Fruit fly (Drosophila melanogaster) whole organism, embryonic: ENCODE data around the gene CG3348.

Experiments used
- Aef1 ChIP-seq: fragments of 200-800 bp; sonication (Bioruptor generic); IDR thresholded peaks from 3 replicates; pipeline ENCODE4 v1.3.6; 2022; ENCODE audit warnings: missing biosample characterization, missing genetic modification characterization
- Asciz ChIP-seq: fragments of 200-800 bp; sonication (Bioruptor generic); optimal IDR thresholded peaks from 2 replicates; lab custom pipeline; 2017; ENCODE audit warnings: missing biosample characterization, mild to moderate bottlenecking, missing genetic modification characterization, missing genetic modification reagents
- BEAF-32 ChIP-seq: fragments of 200-800 bp; sonication (Bioruptor generic); optimal IDR thresholded peaks from 3 replicates; lab custom pipeline; 2017; ENCODE audit warnings: missing biosample characterization, missing genetic modification characterization, mild to moderate bottlenecking, moderate library complexity, missing genetic modification reagents
- CG10274 ChIP-seq: fragments of 200-800 bp; sonication (Bioruptor generic); optimal IDR thresholded peaks from 3 replicates; lab custom pipeline; 2017; ENCODE audit warnings: missing biosample characterization, mild to moderate bottlenecking, missing genetic modification characterization
- CG11398 ChIP-seq: fragments of 200-800 bp; sonication (Bioruptor generic); optimal IDR thresholded peaks from 2 replicates; lab custom pipeline; 2016; ENCODE audit warnings: missing biosample characterization, missing genetic modification characterization
- CG12236 ChIP-seq: fragments of 200-800 bp; sonication (Bioruptor generic); optimal IDR thresholded peaks from 2 replicates; lab custom pipeline; 2016; ENCODE audit warnings: missing biosample characterization, missing genetic modification characterization
- CG14014 ChIP-seq: fragments of 200-800 bp; sonication (Bioruptor generic); IDR thresholded peaks from 2 replicates; pipeline ENCODE4 v1.3.6; 2022; ENCODE audit warnings: missing biosample characterization, missing genetic modification characterization
- CG14667 ChIP-seq: fragments of 200-800 bp; sonication (Bioruptor generic); IDR thresholded peaks from 2 replicates; pipeline ENCODE4 v1.3.6; 2022; ENCODE audit warnings: missing biosample characterization, missing genetic modification characterization
- CG14965 ChIP-seq: fragments of 200-800 bp; sonication (Bioruptor generic); optimal IDR thresholded peaks from 2 replicates; lab custom pipeline; 2016; ENCODE audit warnings: missing biosample characterization, missing genetic modification characterization, borderline replicate concordance
- CG15514 ChIP-seq: fragments of 200-800 bp; sonication (Bioruptor generic); optimal IDR thresholded peaks from 3 replicates; lab custom pipeline; 2017; ENCODE audit warnings: missing biosample characterization, missing genetic modification characterization, mild to moderate bottlenecking, moderate library complexity, missing genetic modification reagents
- CG16815 ChIP-seq: fragments of 200-800 bp; sonication (Bioruptor generic); optimal IDR thresholded peaks from 3 replicates; lab custom pipeline; 2017; ENCODE audit warnings: missing biosample characterization, mild to moderate bottlenecking, missing genetic modification characterization
- CG17328 ChIP-seq: fragments of 200-800 bp; sonication (Bioruptor generic); IDR thresholded peaks from 2 replicates; pipeline ENCODE4 v1.3.6; 2022; ENCODE audit warnings: missing biosample characterization, missing genetic modification characterization
- CG17385 ChIP-seq: fragments of 200-800 bp; sonication (Bioruptor generic); optimal IDR thresholded peaks from 3 replicates; lab custom pipeline; 2018; ENCODE audit warnings: missing biosample characterization, mild to moderate bottlenecking, missing genetic modification characterization
- CG30020 ChIP-seq: fragments of 200-800 bp; optimal IDR thresholded peaks from 2 replicates; lab custom pipeline; 2019; ENCODE audit warnings: missing biosample characterization, mild to moderate bottlenecking, missing genetic modification characterization, moderate library complexity
- CG3065 ChIP-seq: fragments of 200-800 bp; sonication (Bioruptor generic); optimal IDR thresholded peaks from 2 replicates; lab custom pipeline; 2016; ENCODE audit warnings: missing biosample characterization, missing genetic modification characterization
- CG31441 ChIP-seq: fragments of 200-800 bp; sonication (Bioruptor generic); IDR thresholded peaks from 2 replicates; pipeline ENCODE4 v1.3.6; 2022; ENCODE audit warnings: missing biosample characterization, missing genetic modification characterization
- CG3995 ChIP-seq: fragments of 200-800 bp; sonication (Bioruptor generic); optimal IDR thresholded peaks from 3 replicates; lab custom pipeline; 2016; ENCODE audit warnings: missing biosample characterization, missing genetic modification characterization
- CG4360 ChIP-seq: fragments of 200-800 bp; sonication (Bioruptor generic); IDR thresholded peaks from 2 replicates; pipeline ENCODE4 v1.3.6; 2022; ENCODE audit warnings: missing biosample characterization, missing genetic modification characterization
- CG6791 ChIP-seq: fragments of 200-800 bp; sonication (Bioruptor generic); IDR thresholded peaks from 3 replicates; pipeline ENCODE4 v1.3.6; 2022; ENCODE audit warnings: missing biosample characterization, missing genetic modification characterization; ENCODE audit not compliant: partially characterized antibody
- CG7987 ChIP-seq: fragments of 200-800 bp; sonication (Bioruptor generic); optimal IDR thresholded peaks from 2 replicates; lab custom pipeline; 2018; ENCODE audit warnings: missing biosample characterization, mild to moderate bottlenecking, missing genetic modification characterization, moderate library complexity
- CG8765 ChIP-seq: fragments of 200-800 bp; sonication (Bioruptor generic); IDR thresholded peaks from 2 replicates; pipeline ENCODE4 v1.3.6; 2022; ENCODE audit warnings: missing biosample characterization, missing genetic modification characterization
- Doc3 ChIP-seq: fragments of 200-800 bp; sonication (Bioruptor generic); IDR thresholded peaks from 3 replicates; pipeline ENCODE4 v1.3.6; 2022; ENCODE audit warnings: missing biosample characterization, missing genetic modification characterization; ENCODE audit not compliant: partially characterized antibody
- GATAe ChIP-seq: fragments of 200-800 bp; sonication (Bioruptor generic); conservative IDR thresholded peaks from 2 replicates; pipeline ENCODE4 v1.3.6; 2022; ENCODE audit warnings: missing biosample characterization, missing genetic modification characterization
- Hr3 ChIP-seq: fragments of 200-800 bp; sonication (Bioruptor generic); optimal IDR thresholded peaks from 3 replicates; lab custom pipeline; 2016; ENCODE audit warnings: missing biosample characterization, missing genetic modification characterization
- Lim3 ChIP-seq: fragments of 200-800 bp; sonication (Bioruptor generic); IDR thresholded peaks from 2 replicates; pipeline ENCODE4 v1.3.6; 2022; ENCODE audit warnings: missing biosample characterization, missing genetic modification characterization
- MBD-R2 ChIP-seq: fragments of 200-800 bp; sonication (Bioruptor generic); IDR thresholded peaks from 2 replicates; pipeline ENCODE4 v1.3.6; 2022; ENCODE audit warnings: missing biosample characterization, missing genetic modification characterization
- Mes4 ChIP-seq: fragments of 200-800 bp; sonication (Bioruptor generic); optimal IDR thresholded peaks from 2 replicates; lab custom pipeline; 2016; ENCODE audit warnings: missing biosample characterization, missing genetic modification characterization
- Opbp ChIP-seq: fragments of 200-800 bp; sonication (Bioruptor generic); IDR thresholded peaks from 3 replicates; pipeline ENCODE4 v1.3.6; 2022; ENCODE audit warnings: missing biosample characterization, missing genetic modification characterization; ENCODE audit not compliant: partially characterized antibody
- Spps ChIP-seq: fragments of 200-800 bp; sonication (Bioruptor generic); optimal IDR thresholded peaks from 2 replicates; lab custom pipeline; 2018; ENCODE audit warnings: missing biosample characterization, mild to moderate bottlenecking, missing genetic modification characterization
- Xbp1 ChIP-seq: fragments of 200-800 bp; sonication (Bioruptor generic); optimal IDR thresholded peaks from 3 replicates; lab custom pipeline; 2016; ENCODE audit warnings: missing biosample characterization, mild to moderate bottlenecking, missing genetic modification characterization
- ap ChIP-seq: fragments of 200-800 bp; sonication (Bioruptor generic); IDR thresholded peaks from 2 replicates; pipeline ENCODE4 v1.3.6; 2022; ENCODE audit warnings: missing biosample characterization, missing genetic modification characterization
- bsh ChIP-seq, 2 experiments: fragments of 200-800 bp; sonication (Bioruptor generic); optimal IDR thresholded peaks; 2 replicates each; lab custom pipeline; 2017 to 2018; ENCODE audit warnings: mild to moderate bottlenecking in 2 of 2, missing biosample characterization in 2 of 2, missing genetic modification characterization in 2 of 2, moderate library complexity in 1 of 2
- cato ChIP-seq: fragments of 200-800 bp; sonication (Bioruptor generic); optimal IDR thresholded peaks from 2 replicates; lab custom pipeline; 2016; ENCODE audit warnings: missing biosample characterization, missing genetic modification characterization, borderline replicate concordance
- chm ChIP-seq: fragments of 200-800 bp; sonication (Bioruptor generic); IDR thresholded peaks from 2 replicates; pipeline ENCODE4 v1.3.6; 2022; ENCODE audit warnings: missing biosample characterization, missing genetic modification characterization
- corto ChIP-seq: fragments of 200-800 bp; sonication (Bioruptor generic); optimal IDR thresholded peaks from 2 replicates; lab custom pipeline; 2016; ENCODE audit warnings: missing biosample characterization, mild to moderate bottlenecking, missing genetic modification characterization, moderate library complexity
- crc ChIP-seq: fragments of 200-800 bp; sonication (Bioruptor generic); optimal IDR thresholded peaks from 2 replicates; lab custom pipeline; 2016; ENCODE audit warnings: missing biosample characterization, missing genetic modification characterization
- eyg ChIP-seq: fragments of 200-800 bp; sonication (Bioruptor generic); optimal IDR thresholded peaks from 3 replicates; lab custom pipeline; 2016; ENCODE audit warnings: missing biosample characterization, missing genetic modification characterization
- gcm ChIP-seq: fragments of 200-800 bp; sonication (Bioruptor generic); optimal IDR thresholded peaks from 2 replicates; lab custom pipeline; 2019; ENCODE audit warnings: missing biosample characterization, mild to moderate bottlenecking, missing genetic modification characterization, moderate library complexity
- ken ChIP-seq: fragments of 200-800 bp; sonication (Bioruptor generic); IDR thresholded peaks from 3 replicates; pipeline ENCODE4 v1.3.6; 2022; ENCODE audit warnings: missing biosample characterization, missing genetic modification characterization
- lilli ChIP-seq: fragments of 200-800 bp; sonication (Bioruptor generic); optimal IDR thresholded peaks from 3 replicates; lab custom pipeline; 2016; ENCODE audit warnings: missing biosample characterization, missing genetic modification characterization
- lmd ChIP-seq: fragments of 200-800 bp; sonication (Bioruptor generic); IDR thresholded peaks from 2 replicates; pipeline ENCODE4 v1.3.6; 2022; ENCODE audit warnings: missing biosample characterization, missing genetic modification characterization
- run ChIP-seq: fragments of 200-800 bp; sonication (Bioruptor generic); optimal IDR thresholded peaks from 3 replicates; lab custom pipeline; 2018; ENCODE audit warnings: missing biosample characterization, mild to moderate bottlenecking, missing genetic modification characterization
- sens ChIP-seq: fragments of 200-800 bp; sonication (Bioruptor generic); peaks from one replicate; lab custom pipeline; 2016; ENCODE audit warnings: missing biosample characterization, missing genetic modification characterization
- shn ChIP-seq: fragments of 200-800 bp; sonication (Bioruptor generic); optimal IDR thresholded peaks from 3 replicates; lab custom pipeline; 2016; ENCODE audit warnings: missing biosample characterization, missing genetic modification characterization
- stc ChIP-seq: fragments of 200-800 bp; sonication (Bioruptor generic); IDR thresholded peaks from 2 replicates; pipeline ENCODE4 v1.3.6; 2022; ENCODE audit warnings: missing biosample characterization, missing genetic modification characterization
- toy ChIP-seq: fragments of 200-800 bp; sonication (Bioruptor generic); IDR thresholded peaks from 2 replicates; pipeline ENCODE4 v1.3.6; 2022; ENCODE audit warnings: missing biosample characterization, missing genetic modification characterization
- vfl ChIP-seq: fragments of 200-800 bp; sonication (Bioruptor generic); optimal IDR thresholded peaks from 2 replicates; lab custom pipeline; 2016; ENCODE audit warnings: missing biosample characterization, missing genetic modification characterization
- zfh1 ChIP-seq: fragments of 200-800 bp; sonication (Bioruptor generic); IDR thresholded peaks from 3 replicates; pipeline ENCODE4 v1.3.6; 2022; ENCODE audit warnings: missing biosample characterization, missing genetic modification characterization

CG3348 gene

DNA sequence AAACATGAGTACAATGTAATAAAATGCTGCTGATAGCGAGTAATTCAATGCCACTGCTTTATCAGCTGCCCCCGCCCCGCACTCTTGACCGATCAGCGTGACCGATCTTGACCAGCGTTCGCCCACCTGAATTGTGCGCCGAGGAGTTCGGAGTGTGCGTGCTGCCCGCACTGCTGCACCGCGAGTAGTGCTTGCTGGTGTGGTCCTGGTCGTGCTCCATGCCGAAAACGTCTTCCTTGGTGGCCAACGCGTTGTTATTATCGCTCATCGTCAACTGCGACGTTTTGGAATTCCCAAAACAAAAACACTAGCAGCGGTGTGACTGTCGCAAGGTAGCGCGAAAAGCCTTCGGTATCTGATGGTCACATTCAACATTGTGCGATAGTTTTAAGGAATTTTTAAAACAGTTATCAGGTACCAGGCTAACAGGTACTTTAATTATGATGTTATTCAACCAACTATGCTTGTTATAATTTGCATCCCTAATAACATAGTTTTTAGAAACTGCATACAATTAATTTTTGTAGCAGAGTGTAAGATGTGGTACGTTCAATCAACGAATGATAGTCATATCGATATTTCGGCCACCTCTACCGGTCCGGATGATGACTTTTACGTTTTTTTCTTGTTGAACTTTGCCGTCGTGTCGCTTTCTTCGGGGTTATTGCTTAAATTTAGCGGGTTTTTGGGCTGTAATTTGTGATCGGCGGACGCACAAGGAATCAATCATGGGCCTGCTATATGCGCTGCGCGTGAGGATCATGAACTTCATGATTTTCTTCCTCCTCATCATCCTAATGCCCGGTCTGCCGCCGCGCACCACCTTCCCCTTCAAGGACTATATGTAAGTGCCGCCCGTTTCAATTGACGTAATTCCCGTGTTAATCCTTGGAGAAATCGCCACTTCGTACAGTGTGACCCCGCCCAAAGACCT lies 3.5 kb downstream of the CG3348 start, which contains the start of the genes bigmax and Hmu (continued):
- TF ChIP-seq GATAe (GFP tag; lab: Robert Waterston, UW) (peak; percentile 77), ap (GFP tag; lab: Robert Waterston, UW) (peak; percentile 72), sens (GFP tag; lab: Kevin White, UChicago) (peak; percentile 94), CG15514 (GFP tag; lab: Kevin White, UChicago) (peak; percentile 87), corto (GFP tag; lab: Kevin White, UChicago) (no peak), CG30020 (tag; lab: Kevin White, UChicago) (peak; percentile 70), CG3995 (GFP tag; lab: Kevin White, UChicago) (peak; percentile 46), CG16815 (GFP tag; lab: Kevin White, UChicago) (peak; percentile 47), Xbp1 (GFP tag; lab: Kevin White, UChicago) (peak; percentile 92), CG14014 (GFP tag; lab: Robert Waterston, UW) (peak; percentile 77), toy (GFP tag; lab: Robert Waterston, UW) (peak; percentile 52; the same call in 1 of the 2 replicates), run (peak; percentile 14), Hr3 (peak; percentile 84), CG12236 (peak; percentile 64), Aef1 (GFP tag; lab: Robert Waterston, UW) (peak; percentile 80), vfl (GFP tag; lab: Kevin White, UChicago) (peak; percentile 90), zfh1 (GFP tag; lab: Robert Waterston, UW) (peak; percentile 81), eyg (GFP tag; lab: Kevin White, UChicago) (peak; percentile 81), lilli (peak; percentile 94), ken (peak; percentile 85), BEAF-32 (GFP tag; lab: Kevin White, UChicago) (peak; percentile 99), CG31441 (peak; percentile 67), Doc3 (GFP tag; lab: Robert Waterston, UW) (peak; percentile 95), CG6791 (GFP tag; lab: Robert Waterston, UW) (peak; percentile 84; the same call in 2 of the 3 replicates), CG7987 (peak; percentile 91), bsh (GFP tag; optimal IDR thresholded peaks at IDR 0.05; lab: Kevin White, UChicago) (peak; percentile 26 to 78), chm (GFP tag; lab: Robert Waterston, UW) (peak; percentile 81), CG8765 (GFP tag; lab: Robert Waterston, UW) (peak; percentile 65), MBD-R2 (GFP tag; lab: Robert Waterston, UW) (peak; percentile 88; the same call in 1 of the 2 replicates), stc (GFP tag; lab: Robert Waterston, UW) (peak; percentile 78), CG11398 (peak; percentile 31), CG14667 (GFP tag; lab: Robert Waterston, UW) (peak; percentile 62; the same call in 1 of the 2 replicates), CG4360 (GFP tag; lab: Robert Waterston, UW) (no peak), Spps (peak; percentile 59), shn (GFP tag; lab: Kevin White, UChicago) (peak; percentile 83), lmd (peak; percentile 85), crc (GFP tag; lab: Kevin White, UChicago) (peak; percentile 88), CG17328 (GFP tag; lab: Robert Waterston, UW) (peak; percentile 82), CG17385 (GFP tag; lab: Kevin White, UChicago) (peak; percentile 63), CG3065 (peak; percentile 20), Mes4 (peak; percentile 66), Asciz (peak; percentile 36), Opbp (GFP tag; lab: Robert Waterston, UW) (peak; percentile 86), Lim3 (GFP tag; lab: Robert Waterston, UW) (peak; percentile 21; the same call in 1 of the 2 replicates), cato (peak; percentile 4), CG14965 (GFP tag; lab: Kevin White, UChicago) (peak; percentile 65), gcm (peak; percentile 62), CG10274 (no peak)
